Worm (Caenorhabditis elegans) whole organism, L4 larva: Measurements from ENCODE around the gene cal-5.

Experiments used
- F49E8.2 ChIP-seq: sonication (generic microtip); optimal IDR thresholded peaks from 2 replicates; lab custom pipeline; 2016; ENCODE audit warnings: missing compliant biosample characterization, mild to moderate bottlenecking, missing genetic modification characterization, borderline replicate concordance
- ama-1 ChIP-seq: fragments of 150-350 bp; optimal IDR thresholded peaks from 2 replicates; lab custom pipeline; 2014; ENCODE audit warnings: inconsistent platforms, mixed read lengths
- cey-2 ChIP-seq: sonication (generic microtip); optimal IDR thresholded peaks from 3 replicates; lab custom pipeline; 2017; ENCODE audit warnings: missing genetic modification characterization, mild to moderate bottlenecking, missing compliant biosample characterization, antibody characterized with exemption, borderline replicate concordance; ENCODE audit not compliant: insufficient read depth
- gei-8 ChIP-seq: fragments of 200-800 bp; sonication (Bioruptor generic); optimal IDR thresholded peaks from 2 replicates; lab custom pipeline; 2018; ENCODE audit warnings: mild to moderate bottlenecking, missing genetic modification characterization, missing compliant biosample characterization
- jun-1 ChIP-seq: fragments of 150-350 bp; optimal IDR thresholded peaks from 2 replicates; lab custom pipeline; 2014; ENCODE audit warnings: missing biosample characterization, missing genetic modification reagents, missing genetic modification characterization
- lin-39 ChIP-seq: fragments of 150-350 bp; optimal IDR thresholded peaks from 2 replicates; lab custom pipeline; 2014; ENCODE audit warnings: missing biosample characterization, missing genetic modification reagents, missing genetic modification characterization
- mdl-1 ChIP-seq, 2 experiments: fragments of 150-350 bp in 1 of 2; sonication (generic microtip) in 1 of 2; optimal IDR thresholded peaks; 2 replicates each; lab custom pipeline; 2014 to 2017; ENCODE audit warnings: missing biosample characterization in 2 of 2, missing genetic modification characterization in 2 of 2
- nhr-111 ChIP-seq: fragments of 200-800 bp; sonication (Bioruptor generic); optimal IDR thresholded peaks from 2 replicates; lab custom pipeline; 2018; ENCODE audit warnings: mild to moderate bottlenecking, missing genetic modification characterization, missing compliant biosample characterization
- pqm-1 ChIP-seq: sonication (generic microtip); optimal IDR thresholded peaks from 2 replicates; lab custom pipeline; 2017; ENCODE audit warnings: missing biosample characterization, missing genetic modification characterization
- unc-39 ChIP-seq: sonication (generic microtip); optimal IDR thresholded peaks from 2 replicates; lab custom pipeline; 2017; ENCODE audit warnings: missing biosample characterization, missing genetic modification characterization

- no peak for TF ChIP-seq ama-1 (lab: Kevin White, UChicago)
- TF ChIP-seq lin-39 = no peak
- TF ChIP-seq nhr-111 = no peak
- peak; percentile 9 for TF ChIP-seq pqm-1 (tag; lab: Kevin White, UChicago)
- no peak for TF ChIP-seq gei-8 (GFP tag; lab: Kevin White, UChicago)
- no peak for TF ChIP-seq jun-1 (tag; lab: Kevin White, UChicago)
- TF ChIP-seq F49E8.2 (tag; lab: Kevin White, UChicago) = no peak
- TF ChIP-seq unc-39 = no peak
- TF ChIP-seq mdl-1 (tag; optimal IDR thresholded peaks at IDR 0.05; lab: Kevin White, UChicago) = peak in 1 of 2 experiments; percentile 58
- TF ChIP-seq cey-2 (tag; lab: Kevin White, UChicago) = no peak
Measured at ce11 chrX:5063750-5064652, 13.8 kb downstream of the cal-5 start, which contains the start of gene C24H10.2.
